Worm (Caenorhabditis elegans) whole organism, L2 larva: ENCODE results near the gene F40G12.6.

Source experiments
- ama-1 ChIP-seq: fragments of 150-350 bp; optimal IDR thresholded peaks from 2 replicates; lab custom pipeline; 2018; ENCODE audit warnings: inconsistent platforms
- nhr-12 ChIP-seq: fragments of 150-350 bp; optimal IDR thresholded peaks from 2 replicates; lab custom pipeline; 2014; ENCODE audit warnings: missing biosample characterization, missing genetic modification characterization

DNA sequence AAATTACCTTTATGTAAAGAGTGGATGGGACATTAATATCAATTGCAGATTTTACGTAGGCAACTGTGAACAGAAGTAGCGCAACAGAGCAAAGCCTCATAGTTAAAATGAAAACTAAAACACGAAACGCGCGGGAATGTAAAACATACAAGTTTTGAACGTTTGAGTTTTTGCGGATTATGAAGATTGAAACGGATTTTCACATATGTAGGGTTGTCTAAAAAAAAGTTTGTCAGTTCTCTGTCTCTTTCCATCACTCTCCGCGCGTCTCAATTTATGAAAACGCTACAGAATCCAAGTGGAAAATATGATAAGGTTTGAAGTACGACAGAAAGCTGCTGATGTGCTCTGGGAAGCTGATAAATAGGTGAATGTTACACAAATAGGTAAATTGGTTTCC is 26.2 kb downstream of the F40G12.6 start, which contains the start of gene K02E11.3:
- no peak for TF ChIP-seq nhr-12 (tag; lab: Kevin White, UChicago)
- TF ChIP-seq ama-1 (lab: Kevin White, UChicago) = no peak
